Fruit fly (Drosophila melanogaster) whole organism, wandering third instar larva: ENCODE data around the gene comm.

Source experiments
- Abd-B ChIP-seq: fragments of >200 bp; optimal IDR thresholded peaks from 2 replicates; lab custom pipeline; 2017; ENCODE audit warnings: missing biosample characterization, missing genetic modification characterization
- CG32264 ChIP-seq: fragments of 200-800 bp; sonication (Bioruptor generic); optimal IDR thresholded peaks from 2 replicates; lab custom pipeline; 2016; ENCODE audit warnings: missing biosample characterization, missing genetic modification characterization
- CG9705 ChIP-seq: fragments of 200-800 bp; sonication (Bioruptor generic); optimal IDR thresholded peaks from 2 replicates; lab custom pipeline; 2018; ENCODE audit warnings: missing biosample characterization, mild to moderate bottlenecking, missing genetic modification characterization
- CrebA ChIP-seq: fragments of 200-800 bp; sonication (Bioruptor generic); optimal IDR thresholded peaks from 2 replicates; lab custom pipeline; 2016; ENCODE audit warnings: missing biosample characterization, mild to moderate bottlenecking, missing genetic modification characterization, borderline replicate concordance
- Dfd ChIP-seq: fragments of >200 bp; optimal IDR thresholded peaks from 2 replicates; lab custom pipeline; 2017; ENCODE audit warnings: missing biosample characterization, missing genetic modification characterization
- Dif ChIP-seq: fragments of 200-275, 200-300 bp; sonication (Bioruptor generic); optimal IDR thresholded peaks from 2 replicates; lab custom pipeline; 2018; ENCODE audit warnings: missing biosample characterization, missing genetic modification characterization; ENCODE audit not compliant: partially characterized antibody
- GATAd ChIP-seq: sonication (Bioruptor generic); optimal IDR thresholded peaks from 2 replicates; lab custom pipeline; 2016; ENCODE audit warnings: missing biosample characterization, missing genetic modification characterization
- Hnf4 ChIP-seq: fragments of 200-800 bp; sonication (Bioruptor generic); optimal IDR thresholded peaks from 2 replicates; lab custom pipeline; 2016; ENCODE audit warnings: missing biosample characterization, mild to moderate bottlenecking, missing genetic modification characterization
- Hr78 ChIP-seq: fragments of >200 bp; optimal IDR thresholded peaks from 2 replicates; lab custom pipeline; 2017; ENCODE audit warnings: missing biosample characterization, missing genetic modification characterization
- Hr83 ChIP-seq: fragments of 200-300 bp; sonication (Bioruptor generic); optimal IDR thresholded peaks from 2 replicates; lab custom pipeline; 2016; ENCODE audit warnings: missing biosample characterization, mild to moderate bottlenecking, missing genetic modification characterization, moderate library complexity; ENCODE audit not compliant: poor library complexity, severe bottlenecking
- Jra ChIP-seq: sonication (Bioruptor generic); optimal IDR thresholded peaks from 2 replicates; lab custom pipeline; 2016; ENCODE audit warnings: missing biosample characterization, missing genetic modification characterization
- Mio ChIP-seq: sonication (Bioruptor generic); optimal IDR thresholded peaks from 2 replicates; lab custom pipeline; 2016; ENCODE audit warnings: missing biosample characterization, missing genetic modification characterization
- Myc ChIP-seq: fragments of >200 bp; optimal IDR thresholded peaks from 2 replicates; lab custom pipeline; 2017
- N ChIP-seq: fragments of >200 bp; optimal IDR thresholded peaks from 2 replicates; lab custom pipeline; 2018; ENCODE audit warnings: missing biosample characterization, missing external identifiers, missing genetic modification characterization
- OdsH ChIP-seq: fragments of 200-800 bp; sonication (Bioruptor generic); optimal IDR thresholded peaks from 2 replicates; lab custom pipeline; 2016; ENCODE audit warnings: missing biosample characterization, mild to moderate bottlenecking, missing genetic modification characterization
- Rel ChIP-seq, 2 experiments: fragments of 200-800 bp; sonication (Bioruptor generic) in 1 of 2; optimal IDR thresholded peaks; 2 replicates in 1 of 2; 3 replicates in 1 of 2; lab custom pipeline; 2016 to 2019; ENCODE audit warnings: mild to moderate bottlenecking in 2 of 2, missing biosample characterization in 2 of 2, missing genetic modification characterization in 2 of 2, moderate library complexity in 1 of 2
- Sp1 ChIP-seq: fragments of 200-800 bp; sonication (Bioruptor generic); optimal IDR thresholded peaks from 3 replicates; lab custom pipeline; 2019; ENCODE audit warnings: missing biosample characterization, mild to moderate bottlenecking, missing genetic modification characterization, moderate library complexity
- Vsx2 ChIP-seq: fragments of 200-300, 225-300 bp; sonication (Bioruptor generic); optimal IDR thresholded peaks from 2 replicates; lab custom pipeline; 2018; ENCODE audit warnings: missing biosample characterization, missing genetic modification characterization; ENCODE audit not compliant: partially characterized antibody
- br ChIP-seq: fragments of 200-800 bp; sonication (Bioruptor generic); optimal IDR thresholded peaks from 2 replicates; lab custom pipeline; 2016; ENCODE audit warnings: missing biosample characterization, missing genetic modification characterization
- brk ChIP-seq: fragments of 200-800 bp; sonication (Bioruptor generic); optimal IDR thresholded peaks from 2 replicates; lab custom pipeline; 2016; ENCODE audit warnings: missing biosample characterization, mild to moderate bottlenecking, missing genetic modification characterization
- dsf ChIP-seq: sonication (Bioruptor generic); optimal IDR thresholded peaks from 2 replicates; lab custom pipeline; 2016; ENCODE audit warnings: missing biosample characterization, missing genetic modification characterization, borderline replicate concordance
- ey ChIP-seq: fragments of 200-800 bp; sonication (Bioruptor generic); optimal IDR thresholded peaks from 2 replicates; lab custom pipeline; 2016; ENCODE audit warnings: missing biosample characterization, missing genetic modification characterization
- foxo ChIP-seq, 2 experiments: fragments of 200-800 bp; sonication (Bioruptor generic); optimal IDR thresholded peaks; 2 replicates in 1 of 2; 3 replicates in 1 of 2; lab custom pipeline; 2016 to 2017; ENCODE audit warnings: missing biosample characterization in 2 of 2, missing genetic modification characterization in 2 of 2
- fru ChIP-seq: fragments of 200-800 bp; sonication (Bioruptor generic); optimal IDR thresholded peaks from 3 replicates; lab custom pipeline; 2016; ENCODE audit warnings: missing biosample characterization, mild to moderate bottlenecking, missing genetic modification characterization
- h ChIP-seq: fragments of 200-800 bp; sonication (Bioruptor generic); optimal IDR thresholded peaks from 3 replicates; lab custom pipeline; 2016; ENCODE audit warnings: missing biosample characterization, mild to moderate bottlenecking, missing genetic modification characterization
- jim ChIP-seq: fragments of 175-275, 200-325 bp; sonication (Bioruptor generic); optimal IDR thresholded peaks from 2 replicates; lab custom pipeline; 2016; ENCODE audit warnings: missing biosample characterization, mild to moderate bottlenecking, missing genetic modification characterization
- lola ChIP-seq: fragments of >200 bp; optimal IDR thresholded peaks from 2 replicates; lab custom pipeline; 2017; ENCODE audit warnings: missing biosample characterization, missing genetic modification characterization
- pan ChIP-seq: fragments of >200 bp; optimal IDR thresholded peaks from 2 replicates; lab custom pipeline; 2017
- psq ChIP-seq: fragments of 200-800 bp; sonication (Bioruptor generic); optimal IDR thresholded peaks from 3 replicates; lab custom pipeline; 2017; ENCODE audit warnings: missing biosample characterization, mild to moderate bottlenecking, missing genetic modification characterization, moderate library complexity
- rgr ChIP-seq: fragments of 200-800 bp; sonication (Bioruptor generic); optimal IDR thresholded peaks from 3 replicates; lab custom pipeline; 2016; ENCODE audit warnings: missing biosample characterization, mild to moderate bottlenecking, missing genetic modification characterization
- sage ChIP-seq: fragments of 200-800 bp; sonication (Bioruptor generic); optimal IDR thresholded peaks from 2 replicates; lab custom pipeline; 2016; ENCODE audit warnings: missing biosample characterization, mild to moderate bottlenecking, missing genetic modification characterization
- sv ChIP-seq: fragments of 200-800 bp; sonication (Bioruptor generic); optimal IDR thresholded peaks from 3 replicates; lab custom pipeline; 2016; ENCODE audit warnings: missing biosample characterization, missing genetic modification characterization
- tai ChIP-seq: sonication (Bioruptor generic); optimal IDR thresholded peaks from 2 replicates; lab custom pipeline; 2016; ENCODE audit warnings: missing biosample characterization, missing genetic modification characterization
- usp ChIP-seq: fragments of >200 bp; optimal IDR thresholded peaks from 2 replicates; lab custom pipeline; 2017; ENCODE audit warnings: missing biosample characterization, missing genetic modification characterization
- woc ChIP-seq: sonication (Bioruptor generic); optimal IDR thresholded peaks from 2 replicates; lab custom pipeline; 2016; ENCODE audit warnings: missing biosample characterization, mild to moderate bottlenecking, missing genetic modification characterization

The comm gene

DNA sequence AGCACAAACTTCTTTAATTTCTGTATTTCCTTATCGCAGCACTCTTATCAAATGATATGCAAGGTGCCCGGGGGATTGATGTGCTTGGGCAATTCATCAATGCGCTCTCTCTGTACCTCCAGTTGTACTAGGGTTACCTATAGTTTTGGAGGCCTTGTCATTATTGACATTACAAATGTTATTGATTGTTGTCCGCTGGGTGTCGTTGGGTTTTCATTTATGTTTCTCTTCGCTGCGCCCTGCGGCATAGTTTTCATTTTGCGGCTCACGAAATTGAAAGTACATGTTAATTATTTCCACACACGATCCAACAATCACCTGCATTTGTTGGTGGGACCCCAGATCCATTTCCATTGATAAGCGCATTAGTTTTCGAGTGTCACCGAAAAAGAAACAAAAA is 22.0 kb downstream of the comm start:
- TF ChIP-seq ey (GFP tag; lab: Kevin White, UChicago) (no peak), Hr83 (GFP tag; lab: Kevin White, UChicago) (no peak), h (GFP tag; lab: Kevin White, UChicago) (no peak), rgr (no peak), Hnf4 (no peak), CG9705 (GFP tag; lab: Kevin White, UChicago) (no peak), pan (lab: Kevin White, UChicago) (no peak), lola (GFP tag; lab: Kevin White, UChicago) (no peak), Jra (GFP tag; lab: Kevin White, UChicago) (no peak), fru (GFP tag; lab: Kevin White, UChicago) (no peak), Vsx2 (GFP tag; lab: Kevin White, UChicago) (no peak), Mio (no peak), foxo (GFP tag; optimal IDR thresholded peaks at IDR 0.05; lab: Kevin White, UChicago) (no peak), psq (no peak), OdsH (no peak), tai (GFP tag; lab: Kevin White, UChicago) (no peak), brk (no peak)

- TF ChIP-seq Sp1 (peak; percentile 7), Hnf4 (no peak), rgr (no peak), Dfd (GFP tag; lab: Kevin White, UChicago) (no peak), pan (lab: Kevin White, UChicago) (no peak), foxo (GFP tag; optimal IDR thresholded peaks at IDR 0.05; lab: Kevin White, UChicago) (peak in 1 of 2 experiments; percentile 18), jim (GFP tag; lab: Kevin White, UChicago) (no peak), OdsH (peak; percentile 48), Abd-B (GFP tag; lab: Kevin White, UChicago) (no peak), Vsx2 (GFP tag; lab: Kevin White, UChicago) (no peak), brk (no peak), sv (GFP tag; lab: Kevin White, UChicago) (peak; percentile 16), psq (peak; percentile 24), tai (GFP tag; lab: Kevin White, UChicago) (no peak), h (GFP tag; lab: Kevin White, UChicago) (peak; percentile 2), Jra (GFP tag; lab: Kevin White, UChicago) (no peak)
- TF ChIP-seq, all 38 proteins: peak for 6
Observed at dm6 chr3L:15704250-15704985, 23.8 kb downstream of the comm start.

DNA sequence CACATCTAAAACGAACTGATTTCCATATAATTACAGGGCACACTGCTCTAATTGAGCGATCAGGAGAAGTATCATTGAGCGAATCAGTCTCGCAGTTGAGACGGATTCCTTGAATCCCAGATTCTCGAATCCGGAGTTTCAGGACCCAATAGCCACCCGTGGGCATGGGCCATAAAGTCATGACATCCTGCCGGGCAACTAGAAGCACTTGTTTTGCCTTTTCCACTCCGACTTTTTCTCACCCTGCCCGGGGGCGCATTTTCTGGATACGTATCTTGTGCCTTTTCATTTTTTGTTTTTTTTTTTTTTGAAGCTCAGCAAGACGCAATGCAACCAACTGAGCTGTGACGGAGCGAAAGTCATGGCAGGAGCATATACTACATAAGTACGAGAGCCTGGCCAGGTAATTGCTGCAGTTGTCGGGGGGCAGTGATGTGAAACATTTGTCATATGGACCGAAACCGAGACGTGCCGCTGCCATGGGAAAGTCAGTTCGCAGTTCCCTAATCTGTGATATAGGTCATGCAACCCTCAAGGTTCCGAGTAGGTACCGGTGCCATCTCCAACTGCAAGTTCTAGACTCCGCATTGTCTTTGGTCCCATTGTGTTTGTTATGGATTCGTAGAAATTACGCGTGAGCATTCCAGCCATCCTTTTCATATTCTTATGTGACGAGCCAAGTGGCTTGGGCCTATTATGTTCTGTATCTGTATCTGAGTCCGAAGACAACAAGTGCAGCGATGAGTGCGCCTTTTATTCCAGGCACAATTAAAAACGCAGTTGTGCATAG is 24.7 kb downstream of the comm start:
- TF ChIP-seq OdsH (no peak), foxo (GFP tag; optimal IDR thresholded peaks at IDR 0.05; lab: Kevin White, UChicago) (no peak)

- TF ChIP-seq tai (GFP tag; lab: Kevin White, UChicago) (no peak), Dfd (GFP tag; lab: Kevin White, UChicago) (no peak), CrebA (no peak), sv (GFP tag; lab: Kevin White, UChicago) (no peak), Jra (GFP tag; lab: Kevin White, UChicago) (no peak), Hr83 (GFP tag; lab: Kevin White, UChicago) (no peak)
Observed at dm6 chr3L:15702191-15702590, 26.0 kb downstream of the comm start.

dm6 chr3L:15700338-15700966 is 27.8 kb downstream of the comm start:
- TF ChIP-seq Vsx2 (GFP tag; lab: Kevin White, UChicago) (no peak), br (GFP tag; lab: Kevin White, UChicago) (peak; percentile 43), OdsH (peak; percentile 79), h (GFP tag; lab: Kevin White, UChicago) (peak; percentile 72), tai (GFP tag; lab: Kevin White, UChicago) (peak; percentile 45), usp (GFP tag; lab: Kevin White, UChicago) (no peak), fru (GFP tag; lab: Kevin White, UChicago) (peak; percentile 80), sage (no peak), Sp1 (peak; percentile 89), N (GFP tag; lab: Kevin White, UChicago) (no peak), Mio (no peak), Hnf4 (peak; percentile 38), Dif (GFP tag; lab: Kevin White, UChicago) (no peak), woc (GFP tag; lab: Kevin White, UChicago) (peak; percentile 75), Hr83 (GFP tag; lab: Kevin White, UChicago) (no peak), Hr78 (GFP tag; lab: Kevin White, UChicago) (no peak), dsf (GFP tag; lab: Kevin White, UChicago) (peak; percentile 37), foxo (GFP tag; optimal IDR thresholded peaks at IDR 0.05; lab: Kevin White, UChicago) (peak in 1 of 2 experiments; percentile 82), GATAd (GFP tag; lab: Kevin White, UChicago) (no peak), Rel (GFP tag; optimal IDR thresholded peaks at IDR 0.05; lab: Kevin White, UChicago) (no peak), Rel (tag; optimal IDR thresholded peaks at IDR 0.05; lab: Kevin White, UChicago) (no peak), Myc (lab: Kevin White, UChicago) (no peak), lola (GFP tag; lab: Kevin White, UChicago) (no peak), CG32264 (no peak), brk (no peak), Abd-B (GFP tag; lab: Kevin White, UChicago) (no peak)
